Worm (Caenorhabditis elegans): ENCODE measurements around the gene fbxc-33.

fbxc-33 gene

DNA sequence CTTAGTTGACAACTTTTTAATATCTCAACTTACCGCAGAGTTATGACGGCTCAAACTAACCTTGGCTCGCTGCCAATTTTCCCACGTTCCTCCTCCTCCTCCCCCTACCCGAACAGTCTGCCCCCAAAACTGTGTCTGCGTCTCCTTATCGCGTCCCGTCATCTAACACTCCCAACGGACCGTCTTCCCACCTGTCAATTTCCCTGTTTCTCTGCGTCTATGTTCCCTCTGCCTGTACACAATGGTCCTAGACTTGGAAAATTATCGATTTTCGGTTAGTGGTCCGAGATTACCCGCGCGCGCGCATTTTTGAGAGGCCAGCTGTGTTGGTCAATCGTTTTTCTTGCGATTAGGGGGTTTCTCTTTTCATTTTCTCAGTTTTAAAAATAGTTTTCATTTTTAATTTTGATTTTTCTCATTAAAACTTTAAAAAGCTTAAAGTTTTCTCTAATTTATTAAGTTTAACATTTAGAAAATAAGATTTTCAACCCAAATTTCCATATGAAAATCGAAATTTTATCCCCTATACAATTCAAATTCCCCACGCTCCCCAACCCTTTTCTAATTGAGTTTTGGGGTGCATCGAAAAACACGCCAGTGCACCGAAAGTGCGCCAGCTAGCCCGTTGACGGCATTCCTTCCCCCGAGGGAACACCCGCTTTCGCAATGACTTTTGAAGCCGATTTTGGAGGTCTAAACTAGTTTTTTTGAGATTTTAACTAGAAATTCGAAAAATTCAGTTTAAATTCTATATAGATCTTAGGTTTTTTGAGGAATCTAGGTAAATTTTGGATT lies 40.3 kb upstream of the fbxc-33 start, which contains the start of gene alg-2:
Gene alg-2 (plus strand): TSS at position 220 of the 795 bp plus-strand sequence.
- no peak for TF ChIP-seq sem-2 (GFP tag; optimal IDR thresholded peaks at IDR 0.05)
- TF ChIP-seq flh-1 (GFP tag; optimal IDR thresholded peaks at IDR 0.05): no peak
- peak; percentile 48 for TF ChIP-seq unc-62 (GFP tag; optimal IDR thresholded peaks at IDR 0.05)
- peak; percentile 71 for TF ChIP-seq nhr-2 (tag; optimal IDR thresholded peaks at IDR 0.05)
- TF ChIP-seq zip-8 (tag; optimal IDR thresholded peaks at IDR 0.05): no peak
- TF ChIP-seq sptf-1 (tag; optimal IDR thresholded peaks at IDR 0.05): peak; percentile 56
- TF ChIP-seq nhr-76 (tag; optimal IDR thresholded peaks at IDR 0.05): no peak
- peak; percentile 96 for TF ChIP-seq ceh-39 (tag; optimal IDR thresholded peaks at IDR 0.05)
- TF ChIP-seq ces-1 (GFP tag; optimal IDR thresholded peaks at IDR 0.05): peak; percentile 75
- peak; percentile 93 for TF ChIP-seq elt-1 (tag; optimal IDR thresholded peaks at IDR 0.05; ENCODE audit: borderline replicate concordance, insufficient read depth)
- TF ChIP-seq ceh-43 (GFP tag; optimal IDR thresholded peaks at IDR 0.05): peak; percentile 43
- TF ChIP-seq M03D4.4 (tag; optimal IDR thresholded peaks at IDR 0.05): no peak
- TF ChIP-seq elt-3 (tag; optimal IDR thresholded peaks at IDR 0.05): no peak
- peak; percentile 63 for TF ChIP-seq ham-2 (GFP tag; optimal IDR thresholded peaks at IDR 0.05)
- TF ChIP-seq lsy-2 (tag; optimal IDR thresholded peaks at IDR 0.05): no peak
- TF ChIP-seq drap-1 (GFP tag; optimal IDR thresholded peaks at IDR 0.05): no peak
- TF ChIP-seq lin-13 (tag; optimal IDR thresholded peaks at IDR 0.05): peak; percentile 19
- TF ChIP-seq unc-120 (tag; optimal IDR thresholded peaks at IDR 0.05; ENCODE audit: poor library complexity, severe bottlenecking): peak; percentile 28
- no peak for TF ChIP-seq ztf-11 (tag; optimal IDR thresholded peaks at IDR 0.05)
- peak; percentile 92 for TF ChIP-seq lin-32 (GFP tag; optimal IDR thresholded peaks at IDR 0.05)
- TF ChIP-seq cnd-1 (tag; optimal IDR thresholded peaks at IDR 0.05): peak; percentile 76
- peak; percentile 27 for TF ChIP-seq mls-2 (tag; optimal IDR thresholded peaks at IDR 0.05)
- TF ChIP-seq ceh-83 (GFP tag; optimal IDR thresholded peaks at IDR 0.05): no peak
- no peak for TF ChIP-seq tbx-8 (GFP tag; optimal IDR thresholded peaks at IDR 0.05)
- TF ChIP-seq bed-3 (GFP tag; optimal IDR thresholded peaks at IDR 0.05): no peak
- TF ChIP-seq nhr-237 (tag; optimal IDR thresholded peaks at IDR 0.05): no peak
- peak; percentile 32 for TF ChIP-seq hlh-1 (tag; optimal IDR thresholded peaks at IDR 0.05)

- TF ChIP-seq elt-1 (tag; optimal IDR thresholded peaks at IDR 0.05; ENCODE audit: borderline replicate concordance, insufficient read depth) (no peak), sptf-1 (tag; optimal IDR thresholded peaks at IDR 0.05) (no peak), pha-4 (tag; optimal IDR thresholded peaks at IDR 0.05) (no peak), snpc-4 (tag; optimal IDR thresholded peaks at IDR 0.05) (no peak)
Measured at ce11 chrII:875739-876138, 37.7 kb upstream of the fbxc-33 start.

- TF ChIP-seq mep-1 (tag; optimal IDR thresholded peaks at IDR 0.05) (no peak), hlh-1 (tag; optimal IDR thresholded peaks at IDR 0.05) (no peak), sem-2 (GFP tag; optimal IDR thresholded peaks at IDR 0.05) (no peak), blmp-1 (tag; optimal IDR thresholded peaks at IDR 0.05) (no peak), flh-1 (GFP tag; optimal IDR thresholded peaks at IDR 0.05) (no peak), mls-2 (tag; optimal IDR thresholded peaks at IDR 0.05) (no peak), unc-62 (GFP tag; optimal IDR thresholded peaks at IDR 0.05) (no peak), nhr-237 (tag; optimal IDR thresholded peaks at IDR 0.05) (no peak)
Measured at ce11 chrII:880666-881226, 32.7 kb upstream of the fbxc-33 start.

DNA sequence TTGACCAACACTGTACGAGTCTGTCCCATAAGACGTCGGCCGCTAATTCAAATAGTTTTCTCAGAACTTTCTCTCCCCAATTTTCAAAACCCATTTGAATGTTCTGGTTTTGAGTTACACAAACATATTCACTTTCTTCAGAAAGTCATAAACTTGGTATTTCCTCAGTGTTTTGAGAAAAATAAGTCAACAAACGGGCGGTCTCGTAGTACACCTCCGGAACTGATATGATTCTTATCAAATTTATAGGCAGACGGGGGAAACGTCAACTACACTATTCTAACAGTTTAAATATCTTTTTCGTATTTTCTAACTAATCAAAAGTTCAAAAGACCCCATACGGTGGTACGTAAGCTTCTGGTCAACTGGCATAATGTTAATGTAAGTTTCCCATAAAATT lies 29.3 kb upstream of the fbxc-33 start:
- no peak for TF ChIP-seq tbx-8 (GFP tag; optimal IDR thresholded peaks at IDR 0.05)

- no peak for TF ChIP-seq tbx-8 (GFP tag; optimal IDR thresholded peaks at IDR 0.05)
- no peak for TF ChIP-seq drap-1 (GFP tag; optimal IDR thresholded peaks at IDR 0.05)
- TF ChIP-seq hlh-1 (tag; optimal IDR thresholded peaks at IDR 0.05): no peak
- TF ChIP-seq elt-3 (tag; optimal IDR thresholded peaks at IDR 0.05): no peak
- no peak for TF ChIP-seq nhr-2 (tag; optimal IDR thresholded peaks at IDR 0.05)
- no peak for TF ChIP-seq ces-1 (GFP tag; optimal IDR thresholded peaks at IDR 0.05)
- TF ChIP-seq blmp-1 (tag; optimal IDR thresholded peaks at IDR 0.05): no peak
Measured at ce11 chrII:888024-888423, 25.4 kb upstream of the fbxc-33 start, which contains the start of gene T07D3.4. Gene T07D3.4, plus strand, starts transcription at chrII:888309.
